Fruit fly (Drosophila melanogaster): Measurements from ENCODE around the gene CG43203.

CG43203 gene

dm6 chr3R:19314283-19314682 is 39.6 kb upstream of the CG43203 start:
- TF ChIP-seq Snoo (tag; optimal IDR thresholded peaks at IDR 0.05) (peak; percentile 73), Pif1B (GFP tag; optimal IDR thresholded peaks at IDR 0.05) (peak; percentile 76), Pif1A (GFP tag; optimal IDR thresholded peaks at IDR 0.05) (peak; percentile 81), CG32121 (GFP tag; IDR thresholded peaks at IDR 0.05) (no peak), CG8159 (tag; optimal IDR thresholded peaks at IDR 0.05) (peak; percentile 86), CG4496 (GFP tag; IDR thresholded peaks at IDR 0.05) (peak; percentile 70), rn (GFP tag; IDR thresholded peaks at IDR 0.05) (peak; percentile 65), CG17806 (tag; optimal IDR thresholded peaks at IDR 0.05) (peak; percentile 89), EcR (GFP tag; optimal IDR thresholded peaks at IDR 0.05) (peak; percentile 20), CG10348 (GFP tag; IDR thresholded peaks at IDR 0.05) (no peak), CG12605 (GFP tag; IDR thresholded peaks at IDR 0.05) (peak; percentile 72), Ets98B (GFP tag; IDR thresholded peaks at IDR 0.05) (no peak), CG9948 (tag; optimal IDR thresholded peaks at IDR 0.05) (peak; percentile 87), CG14655 (GFP tag; optimal IDR thresholded peaks at IDR 0.05) (peak; percentile 69), gl (tag; optimal IDR thresholded peaks at IDR 0.05) (peak; percentile 73), CG8301 (tag; optimal IDR thresholded peaks at IDR 0.05) (peak; percentile 45), CG13204 (GFP tag; optimal IDR thresholded peaks at IDR 0.05) (peak; percentile 56), CG34367 (tag; optimal IDR thresholded peaks at IDR 0.05) (peak; percentile 88), CG15710 (tag; optimal IDR thresholded peaks at IDR 0.05) (peak; percentile 91), fd96Ca (GFP tag; IDR thresholded peaks at IDR 0.05) (peak; percentile 70), D1 (tag; optimal IDR thresholded peaks at IDR 0.05) (peak; percentile 48)

DNA sequence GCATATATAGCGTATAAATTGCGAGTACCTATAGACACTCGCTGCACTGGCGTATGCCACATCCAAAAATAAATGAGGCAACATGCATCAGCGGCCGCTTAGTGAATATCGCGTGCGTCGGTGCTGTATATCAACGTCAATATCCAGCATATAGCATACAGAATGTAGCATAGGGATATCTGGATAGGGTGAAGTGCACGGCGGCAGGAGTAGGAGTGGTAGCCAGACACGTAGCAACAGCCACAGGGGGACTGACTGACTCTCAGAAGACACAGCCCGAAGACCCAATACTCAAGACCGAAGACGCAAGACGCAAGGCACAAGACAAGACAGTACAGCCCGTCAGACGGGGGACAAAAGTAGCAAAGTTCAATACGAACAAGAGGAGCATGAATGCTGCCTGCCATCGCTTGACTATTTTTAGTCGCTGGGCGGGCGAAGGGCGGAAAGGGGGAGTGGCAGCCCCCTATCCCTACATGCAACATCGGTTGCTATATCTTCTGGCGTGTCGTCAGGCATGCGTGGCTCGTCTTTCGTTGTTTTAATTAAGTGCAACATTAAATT is 36.6 kb upstream of the CG43203 start:
- TF ChIP-seq CG34367 (tag; optimal IDR thresholded peaks at IDR 0.05) (no peak), CG13204 (GFP tag; optimal IDR thresholded peaks at IDR 0.05) (peak; percentile 83), CG14655 (GFP tag; optimal IDR thresholded peaks at IDR 0.05) (peak; percentile 9), gl (tag; optimal IDR thresholded peaks at IDR 0.05) (peak; percentile 53), EcR (GFP tag; optimal IDR thresholded peaks at IDR 0.05) (peak; percentile 65), CG4496 (GFP tag; IDR thresholded peaks at IDR 0.05) (peak; percentile 56; the same call in 1 of the 3 replicates), D1 (tag; optimal IDR thresholded peaks at IDR 0.05) (no peak), CG8159 (tag; optimal IDR thresholded peaks at IDR 0.05) (peak; percentile 18), Pif1A (GFP tag; optimal IDR thresholded peaks at IDR 0.05) (no peak), CG17806 (tag; optimal IDR thresholded peaks at IDR 0.05) (no peak), Ets98B (GFP tag; IDR thresholded peaks at IDR 0.05) (no peak), CG15710 (tag; optimal IDR thresholded peaks at IDR 0.05) (no peak), CG8301 (tag; optimal IDR thresholded peaks at IDR 0.05) (no peak)

dm6 chr3R:19318452-19318851 is 35.4 kb upstream of the CG43203 start:
- TF ChIP-seq fd96Ca (GFP tag; IDR thresholded peaks at IDR 0.05) (no peak), CG8159 (tag; optimal IDR thresholded peaks at IDR 0.05) (peak; percentile 70), rn (GFP tag; IDR thresholded peaks at IDR 0.05) (no peak), CG4496 (GFP tag; IDR thresholded peaks at IDR 0.05) (no peak), Ets98B (GFP tag; IDR thresholded peaks at IDR 0.05) (no peak), CG34367 (tag; optimal IDR thresholded peaks at IDR 0.05) (no peak)

dm6 chr3R:19319433-19319832 is 34.4 kb upstream of the CG43203 start:
- TF ChIP-seq EcR (GFP tag; optimal IDR thresholded peaks at IDR 0.05) (no peak), CG14655 (GFP tag; optimal IDR thresholded peaks at IDR 0.05) (no peak), CG15710 (tag; optimal IDR thresholded peaks at IDR 0.05) (no peak), Ets98B (GFP tag; IDR thresholded peaks at IDR 0.05) (no peak), CG12605 (GFP tag; IDR thresholded peaks at IDR 0.05) (no peak), CG9948 (tag; optimal IDR thresholded peaks at IDR 0.05) (no peak), CG17806 (tag; optimal IDR thresholded peaks at IDR 0.05) (no peak), D1 (tag; optimal IDR thresholded peaks at IDR 0.05) (no peak), CG34367 (tag; optimal IDR thresholded peaks at IDR 0.05) (no peak)

- peak; percentile 7 for TF ChIP-seq D1 (tag; optimal IDR thresholded peaks at IDR 0.05)
- TF ChIP-seq CG32121 (GFP tag; IDR thresholded peaks at IDR 0.05), result peak; percentile 43; the same call in 1 of the 2 replicates
- peak; percentile 84 for TF ChIP-seq CG8159 (tag; optimal IDR thresholded peaks at IDR 0.05)
- TF ChIP-seq EcR (GFP tag; optimal IDR thresholded peaks at IDR 0.05), result peak; percentile 82
- peak; percentile 95 for TF ChIP-seq CG13204 (GFP tag; optimal IDR thresholded peaks at IDR 0.05)
- TF ChIP-seq CG34367 (tag; optimal IDR thresholded peaks at IDR 0.05), result peak; percentile 85
- peak; percentile 70 for TF ChIP-seq CG9948 (tag; optimal IDR thresholded peaks at IDR 0.05)
- no peak for TF ChIP-seq Snoo (tag; optimal IDR thresholded peaks at IDR 0.05)
- TF ChIP-seq CG8301 (tag; optimal IDR thresholded peaks at IDR 0.05), result peak; percentile 9
- peak; percentile 79 for TF ChIP-seq Pif1B (GFP tag; optimal IDR thresholded peaks at IDR 0.05)
- peak; percentile 56 for TF ChIP-seq CG14655 (GFP tag; optimal IDR thresholded peaks at IDR 0.05)
- peak; percentile 57; the same call in 1 of the 2 replicates for TF ChIP-seq Ets98B (GFP tag; IDR thresholded peaks at IDR 0.05)
- peak; percentile 39 for TF ChIP-seq rn (GFP tag; IDR thresholded peaks at IDR 0.05)
- TF ChIP-seq CG15710 (tag; optimal IDR thresholded peaks at IDR 0.05), result peak; percentile 87
- TF ChIP-seq gl (tag; optimal IDR thresholded peaks at IDR 0.05), result peak; percentile 95
- TF ChIP-seq CG12605 (GFP tag; IDR thresholded peaks at IDR 0.05), result peak; percentile 91
- TF ChIP-seq Pif1A (GFP tag; optimal IDR thresholded peaks at IDR 0.05), result peak; percentile 85
- peak; percentile 83 for TF ChIP-seq CG17806 (tag; optimal IDR thresholded peaks at IDR 0.05)
- TF ChIP-seq CG4496 (GFP tag; IDR thresholded peaks at IDR 0.05), result peak; percentile 82
- TF ChIP-seq CG10348 (GFP tag; IDR thresholded peaks at IDR 0.05), result peak; percentile 47; the same call in 1 of the 2 replicates
- TF ChIP-seq fd96Ca (GFP tag; IDR thresholded peaks at IDR 0.05), result peak; percentile 42; the same call in 1 of the 3 replicates
Observed at dm6 chr3R:19321457-19322172, 32.2 kb upstream of the CG43203 start.
